Fruit fly (Drosophila melanogaster) whole organism, prepupa: ENCODE data around the gene dachs.

Experiments
- CG16779 ChIP-seq: fragments of 200-800 bp; sonication (Bioruptor generic); optimal IDR thresholded peaks from 3 replicates; lab custom pipeline; 2017; ENCODE audit warnings: missing biosample characterization, mild to moderate bottlenecking, missing genetic modification characterization
- Ets21C ChIP-seq: fragments of 200-800 bp; sonication (Bioruptor generic); optimal IDR thresholded peaks from 3 replicates; lab custom pipeline; 2016; ENCODE audit warnings: missing biosample characterization, missing genetic modification characterization
- Hr39 ChIP-seq: fragments of 200-800 bp; sonication (Bioruptor generic); optimal IDR thresholded peaks from 2 replicates; lab custom pipeline; 2016; ENCODE audit warnings: missing biosample characterization, missing genetic modification characterization
- achi ChIP-seq: fragments of 200-800 bp; sonication (Bioruptor generic); optimal IDR thresholded peaks from 3 replicates; lab custom pipeline; 2016; ENCODE audit warnings: missing biosample characterization, missing genetic modification characterization
- fd85E ChIP-seq: fragments of 200-800 bp; sonication (Bioruptor generic); optimal IDR thresholded peaks from 3 replicates; lab custom pipeline; 2016; ENCODE audit warnings: missing biosample characterization, missing genetic modification characterization
- lz ChIP-seq: fragments of 200-800 bp; sonication (Bioruptor generic); optimal IDR thresholded peaks from 3 replicates; lab custom pipeline; 2016; ENCODE audit warnings: missing biosample characterization, missing genetic modification characterization
- salr ChIP-seq, 2 experiments: fragments of 200-800 bp; sonication (Bioruptor generic); optimal IDR thresholded peaks; 3 replicates each; lab custom pipeline; 2016 to 2018; ENCODE audit warnings: missing biosample characterization in 2 of 2, missing genetic modification characterization in 2 of 2, mild to moderate bottlenecking in 1 of 2
- ss ChIP-seq, 2 experiments: fragments of 200-800 bp; sonication (Bioruptor generic); optimal IDR thresholded peaks; 2 replicates in 1 of 2; 3 replicates in 1 of 2; lab custom pipeline; 2017 to 2018; ENCODE audit warnings: mild to moderate bottlenecking in 2 of 2, missing biosample characterization in 2 of 2, missing genetic modification characterization in 2 of 2, moderate library complexity in 1 of 2
- topi ChIP-seq: fragments of 200-800 bp; sonication (Bioruptor generic); optimal IDR thresholded peaks from 3 replicates; lab custom pipeline; 2016; ENCODE audit warnings: missing biosample characterization, missing genetic modification characterization

- TF ChIP-seq topi (GFP tag; lab: Kevin White, UChicago) (no peak), CG16779 (no peak), Ets21C (GFP tag; lab: Kevin White, UChicago) (no peak), achi (GFP tag; lab: Kevin White, UChicago) (no peak), Hr39 (GFP tag; lab: Kevin White, UChicago) (no peak), fd85E (GFP tag; lab: Kevin White, UChicago) (no peak), salr (GFP tag; optimal IDR thresholded peaks at IDR 0.05; lab: Kevin White, UChicago) (no peak), lz (GFP tag; lab: Kevin White, UChicago) (no peak), ss (GFP tag; optimal IDR thresholded peaks at IDR 0.05; lab: Kevin White, UChicago) (no peak)
Observed at dm6 chr2L:8425962-8426759, 40.5 kb upstream of the dachs start.
